Worm (Caenorhabditis elegans) whole organism, L4 larva: ENCODE results near the gene slc-25A18.1.

Experiments
- F26F4.8 ChIP-seq: fragments of 200-800 bp; sonication (Bioruptor generic); conservative IDR thresholded peaks from 2 replicates; pipeline ENCODE4 v1.3.6; 2022; ENCODE audit warnings: missing genetic modification characterization, missing compliant biosample characterization
- F44E2.7 ChIP-seq: fragments of 200-800 bp; sonication (Bioruptor generic); IDR thresholded peaks from 2 replicates; pipeline ENCODE4 v2.1.2; 2022; ENCODE audit warnings: missing genetic modification characterization, missing compliant biosample characterization
- aly-2 ChIP-seq: sonication (generic microtip); optimal IDR thresholded peaks from 2 replicates; lab custom pipeline; 2018; ENCODE audit warnings: missing biosample characterization, missing genetic modification characterization
- ama-1 ChIP-seq: fragments of 150-350 bp; optimal IDR thresholded peaks from 2 replicates; lab custom pipeline; 2014; ENCODE audit warnings: inconsistent platforms, mixed read lengths
- egl-27 ChIP-seq: sonication (generic microtip); optimal IDR thresholded peaks from 3 replicates; lab custom pipeline; 2017; ENCODE audit warnings: missing biosample characterization, missing genetic modification reagents, missing genetic modification characterization
- fos-1 ChIP-seq: fragments of 150-350 bp; optimal IDR thresholded peaks from 2 replicates; lab custom pipeline; 2014; ENCODE audit warnings: missing biosample characterization, missing genetic modification characterization
- lin-39 ChIP-seq: fragments of 150-350 bp; optimal IDR thresholded peaks from 2 replicates; lab custom pipeline; 2014; ENCODE audit warnings: missing biosample characterization, missing genetic modification reagents, missing genetic modification characterization
- nhr-11 ChIP-seq: fragments of 150-350 bp; optimal IDR thresholded peaks from 2 replicates; lab custom pipeline; 2014; ENCODE audit warnings: missing biosample characterization, missing genetic modification characterization
- nhr-237 ChIP-seq: sonication (generic microtip); optimal IDR thresholded peaks from 2 replicates; lab custom pipeline; 2017; ENCODE audit warnings: missing biosample characterization, missing genetic modification characterization
- nhr-28 ChIP-seq: fragments of 150-350 bp; optimal IDR thresholded peaks from 2 replicates; lab custom pipeline; 2014; ENCODE audit warnings: missing biosample characterization, missing genetic modification characterization
- snpc-4 ChIP-seq: fragments of 150-350 bp; optimal IDR thresholded peaks from 2 replicates; lab custom pipeline; 2014; ENCODE audit warnings: missing biosample characterization, missing genetic modification characterization

ce11 chrX:14988160-14988559 is 15.6 kb downstream of the slc-25A18.1 start:
- TF ChIP-seq lin-39 (no peak), nhr-237 (tag; lab: Kevin White, UChicago) (no peak), F44E2.7 (no peak), nhr-11 (no peak), egl-27 (no peak), nhr-28 (tag; lab: Kevin White, UChicago) (no peak), fos-1 (tag; lab: Kevin White, UChicago) (no peak), F26F4.8 (GFP tag; lab: Robert Waterston, UW) (no peak), aly-2 (tag; lab: Kevin White, UChicago) (no peak), snpc-4 (tag; lab: Kevin White, UChicago) (no peak), ama-1 (no peak)
